Fruit fly (Drosophila melanogaster) whole organism, embryonic: ENCODE measurements around the gene CG5665.
A peak's percentile ranks its signal among the peaks of the same experiment; 100 is the strongest.

Experiments used
- Abd-B ChIP-seq: fragments of 200-800 bp; sonication (Bioruptor generic); optimal IDR thresholded peaks from 2 replicates; lab custom pipeline; 2018; ENCODE audit warnings: missing biosample characterization, mild to moderate bottlenecking, missing genetic modification characterization, moderate library complexity
- CG10462 ChIP-seq: fragments of 200-800 bp; sonication (Bioruptor generic); optimal IDR thresholded peaks from 2 replicates; lab custom pipeline; 2016; ENCODE audit warnings: missing biosample characterization, missing genetic modification characterization
- CG11695 ChIP-seq: fragments of 200-800 bp; sonication (Bioruptor generic); IDR thresholded peaks from 3 replicates; pipeline ENCODE4 v1.3.6; 2022; ENCODE audit warnings: missing biosample characterization, missing genetic modification characterization
- CG13894 ChIP-seq: fragments of 200-800 bp; sonication (Bioruptor generic); optimal IDR thresholded peaks from 3 replicates; lab custom pipeline; 2018; ENCODE audit warnings: missing biosample characterization, mild to moderate bottlenecking, missing genetic modification characterization, moderate library complexity
- CG15073 ChIP-seq: fragments of 200-800 bp; sonication (Bioruptor generic); optimal IDR thresholded peaks from 2 replicates; lab custom pipeline; 2016; ENCODE audit warnings: missing biosample characterization, missing genetic modification characterization
- CG16779 ChIP-seq: fragments of 200-800 bp; sonication (Bioruptor generic); IDR thresholded peaks from 2 replicates; pipeline ENCODE4 v1.3.6; 2022; ENCODE audit warnings: missing biosample characterization, missing genetic modification characterization
- CG17829 ChIP-seq: fragments of 200-800 bp; optimal IDR thresholded peaks from 2 replicates; lab custom pipeline; 2019; ENCODE audit warnings: missing biosample characterization, mild to moderate bottlenecking, missing genetic modification characterization, moderate library complexity
- CG1832 ChIP-seq: fragments of 200-800 bp; sonication (Bioruptor generic); optimal IDR thresholded peaks from 2 replicates; lab custom pipeline; 2017; ENCODE audit warnings: missing biosample characterization, mild to moderate bottlenecking, missing genetic modification characterization, inconsistent platforms
- CG2129 ChIP-seq: fragments of 200-800 bp; sonication (Bioruptor generic); IDR thresholded peaks from 2 replicates; pipeline ENCODE4 v1.3.6; 2022; ENCODE audit warnings: missing biosample characterization, missing genetic modification characterization; ENCODE audit not compliant: partially characterized antibody
- CG31441 ChIP-seq: fragments of 200-800 bp; sonication (Bioruptor generic); IDR thresholded peaks from 2 replicates; pipeline ENCODE4 v1.3.6; 2022; ENCODE audit warnings: missing biosample characterization, missing genetic modification characterization
- CG32772 ChIP-seq: fragments of 200-800 bp; sonication (Bioruptor generic); IDR thresholded peaks from 2 replicates; pipeline ENCODE4 v1.3.6; 2022; ENCODE audit warnings: missing biosample characterization, missing genetic modification characterization
- CG3407 ChIP-seq: fragments of 200-800 bp; sonication (Bioruptor generic); optimal IDR thresholded peaks from 2 replicates; lab custom pipeline; 2018; ENCODE audit warnings: missing biosample characterization, mild to moderate bottlenecking, missing genetic modification characterization
- CG3995 ChIP-seq: fragments of 200-800 bp; sonication (Bioruptor generic); optimal IDR thresholded peaks from 3 replicates; lab custom pipeline; 2016; ENCODE audit warnings: missing biosample characterization, missing genetic modification characterization
- CG6175 ChIP-seq: fragments of 200-800 bp; sonication (Bioruptor generic); IDR thresholded peaks from 3 replicates; pipeline ENCODE4 v1.3.6; 2022; ENCODE audit warnings: missing biosample characterization, missing genetic modification characterization
- CG7786 ChIP-seq: fragments of 200-800 bp; sonication (Bioruptor generic); optimal IDR thresholded peaks from 2 replicates; lab custom pipeline; 2016; ENCODE audit warnings: missing biosample characterization, missing genetic modification characterization
- CG8478 ChIP-seq: fragments of >200 bp; optimal IDR thresholded peaks from 2 replicates; lab custom pipeline; 2018
- CG9727 ChIP-seq: fragments of 200-800 bp; sonication (Bioruptor generic); optimal IDR thresholded peaks from 3 replicates; lab custom pipeline; 2017; ENCODE audit warnings: missing biosample characterization, mild to moderate bottlenecking, missing genetic modification characterization
- CoRest ChIP-seq: fragments of 200-800 bp; sonication (Bioruptor generic); optimal IDR thresholded peaks from 3 replicates; lab custom pipeline; 2018; ENCODE audit warnings: missing biosample characterization, mild to moderate bottlenecking, missing genetic modification characterization, moderate library complexity
- Dad ChIP-seq: fragments of 200-800 bp; sonication (Bioruptor generic); optimal IDR thresholded peaks from 3 replicates; lab custom pipeline; 2016; ENCODE audit warnings: missing biosample characterization, missing genetic modification characterization
- Ets65A ChIP-seq: fragments of 200-800 bp; sonication (Bioruptor generic); peaks from one replicate; lab custom pipeline; 2016; ENCODE audit warnings: missing biosample characterization, missing genetic modification characterization
- H2.0 ChIP-seq: fragments of 200-800 bp; sonication (Bioruptor generic); IDR thresholded peaks from 2 replicates; pipeline ENCODE4 v1.3.6; 2022; ENCODE audit warnings: missing biosample characterization, missing genetic modification characterization
- HLH3B ChIP-seq: fragments of 200-800 bp; sonication (Bioruptor generic); IDR thresholded peaks from 2 replicates; pipeline ENCODE4 v1.3.6; 2022; ENCODE audit warnings: missing biosample characterization, missing genetic modification characterization
- HmgD ChIP-seq: fragments of 200-800 bp; sonication (Bioruptor generic); optimal IDR thresholded peaks from 3 replicates; lab custom pipeline; 2016; ENCODE audit warnings: missing biosample characterization, missing genetic modification characterization
- Hr3 ChIP-seq: fragments of 200-800 bp; sonication (Bioruptor generic); optimal IDR thresholded peaks from 3 replicates; lab custom pipeline; 2016; ENCODE audit warnings: missing biosample characterization, missing genetic modification characterization
- MESR4 ChIP-seq: fragments of 200-800 bp; sonication (Bioruptor generic); optimal IDR thresholded peaks from 2 replicates; lab custom pipeline; 2018; ENCODE audit warnings: missing biosample characterization, mild to moderate bottlenecking, missing genetic modification characterization, moderate library complexity
- Mrtf ChIP-seq: fragments of 200-800 bp; sonication (Bioruptor generic); IDR thresholded peaks from 3 replicates; pipeline ENCODE4 v1.3.6; 2022; ENCODE audit warnings: missing biosample characterization, missing genetic modification characterization
- Neu2 ChIP-seq: fragments of 200-800 bp; sonication (Bioruptor generic); optimal IDR thresholded peaks from 3 replicates; lab custom pipeline; 2016; ENCODE audit warnings: missing biosample characterization, missing genetic modification characterization, borderline replicate concordance
- Nf-YB ChIP-seq: fragments of 200-800 bp; sonication (Bioruptor generic); optimal IDR thresholded peaks from 3 replicates; lab custom pipeline; 2019; ENCODE audit warnings: missing biosample characterization, mild to moderate bottlenecking, missing genetic modification characterization, moderate library complexity
- Sox100B ChIP-seq: fragments of 200-800 bp; sonication (Bioruptor generic); optimal IDR thresholded peaks from 3 replicates; lab custom pipeline; 2018; ENCODE audit warnings: missing biosample characterization, mild to moderate bottlenecking, missing genetic modification characterization
- Ssrp ChIP-seq: fragments of 200-800 bp; sonication (Bioruptor generic); optimal IDR thresholded peaks from 2 replicates; lab custom pipeline; 2018; ENCODE audit warnings: missing biosample characterization, mild to moderate bottlenecking, missing genetic modification characterization, moderate library complexity
- Tbp ChIP-seq: fragments of >200 bp; optimal IDR thresholded peaks from 2 replicates; lab custom pipeline; 2018; ENCODE audit warnings: missing biosample characterization, missing genetic modification characterization
- aop ChIP-seq: fragments of 200-800 bp; sonication (Bioruptor generic); IDR thresholded peaks from 2 replicates; pipeline ENCODE4 v1.3.6; 2022; ENCODE audit warnings: missing biosample characterization, missing genetic modification characterization
- az2 ChIP-seq: fragments of 200-800 bp; sonication (Bioruptor generic); optimal IDR thresholded peaks from 3 replicates; lab custom pipeline; 2016; ENCODE audit warnings: missing biosample characterization, missing genetic modification characterization
- bowl ChIP-seq: fragments of 200-800 bp; sonication (Bioruptor generic); IDR thresholded peaks from 2 replicates; pipeline ENCODE4 v1.3.6; 2022; ENCODE audit warnings: missing biosample characterization, missing genetic modification characterization
- cad ChIP-seq: fragments of >200 bp; optimal IDR thresholded peaks from 2 replicates; lab custom pipeline; 2017; ENCODE audit warnings: missing biosample characterization, missing genetic modification characterization
- cwo ChIP-seq: fragments of 200-800 bp; sonication (Bioruptor generic); optimal IDR thresholded peaks from 3 replicates; lab custom pipeline; 2017; ENCODE audit warnings: missing biosample characterization, missing genetic modification characterization, mild to moderate bottlenecking, moderate library complexity, missing genetic modification reagents
- dm ChIP-seq: fragments of 200-800 bp; sonication (Bioruptor generic); optimal IDR thresholded peaks from 3 replicates; lab custom pipeline; 2016; ENCODE audit warnings: missing biosample characterization, missing genetic modification characterization
- fd64A ChIP-seq: fragments of 200-800 bp; sonication (Bioruptor generic); optimal IDR thresholded peaks from 3 replicates; lab custom pipeline; 2018; ENCODE audit warnings: missing biosample characterization, mild to moderate bottlenecking, missing genetic modification characterization
- gsb ChIP-seq: fragments of 200-800 bp; sonication (Bioruptor generic); IDR thresholded peaks from 2 replicates; pipeline ENCODE4 v1.3.6; 2022; ENCODE audit warnings: missing biosample characterization, missing genetic modification characterization
- inv ChIP-seq: fragments of 200-800 bp; sonication (Bioruptor generic); IDR thresholded peaks from 2 replicates; pipeline ENCODE4 v1.3.6; 2022; ENCODE audit warnings: missing biosample characterization, missing genetic modification characterization; ENCODE audit not compliant: partially characterized antibody
- jigr1 ChIP-seq: fragments of 200-800 bp; sonication (Bioruptor generic); IDR thresholded peaks from 3 replicates; pipeline ENCODE4 v1.3.6; 2022; ENCODE audit warnings: missing biosample characterization, missing genetic modification characterization
- lola ChIP-seq, 3 experiments: fragments of >200 bp in 2 of 3; fragments of 200-800 bp in 1 of 3; sonication (Bioruptor generic) in 1 of 3; optimal IDR thresholded peaks; 2 replicates each; lab custom pipeline; 2017 to 2019; ENCODE audit warnings: missing biosample characterization in 3 of 3, missing genetic modification characterization in 3 of 3, mild to moderate bottlenecking in 1 of 3, moderate library complexity in 1 of 3
- mirr ChIP-seq: fragments of 200-800 bp; sonication (Bioruptor generic); optimal IDR thresholded peaks from 3 replicates; lab custom pipeline; 2018; ENCODE audit warnings: missing biosample characterization, mild to moderate bottlenecking, missing genetic modification characterization
- nom ChIP-seq: fragments of 200-800 bp; sonication (Bioruptor generic); optimal IDR thresholded peaks from 2 replicates; lab custom pipeline; 2017; ENCODE audit warnings: missing biosample characterization, missing genetic modification characterization, mild to moderate bottlenecking, moderate library complexity, missing genetic modification reagents
- pum ChIP-seq: fragments of 200-800 bp; sonication (Bioruptor generic); optimal IDR thresholded peaks from 2 replicates; lab custom pipeline; 2016; ENCODE audit warnings: missing biosample characterization, missing genetic modification characterization
- row ChIP-seq: fragments of 200-800 bp; sonication (Bioruptor generic); IDR thresholded peaks from 3 replicates; pipeline ENCODE4 v1.3.6; 2022; ENCODE audit warnings: missing biosample characterization, missing genetic modification characterization
- sc ChIP-seq, 3 experiments: fragments of >200 bp in 2 of 3; fragments of 200-800 bp in 1 of 3; sonication (Bioruptor generic) in 1 of 3; optimal IDR thresholded peaks; 2 replicates in 2 of 3; 3 replicates in 1 of 3; lab custom pipeline; 2017; ENCODE audit warnings: mild to moderate bottlenecking in 1 of 3, missing biosample characterization in 1 of 3, missing genetic modification characterization in 1 of 3, missing genetic modification reagents in 1 of 3
- sob ChIP-seq: fragments of 200-800 bp; sonication (Bioruptor generic); IDR thresholded peaks from 2 replicates; pipeline ENCODE4 v1.3.6; 2022; ENCODE audit warnings: missing biosample characterization, missing genetic modification characterization
- tin ChIP-seq: fragments of 200-800 bp; sonication (Bioruptor generic); optimal IDR thresholded peaks from 3 replicates; lab custom pipeline; 2016; ENCODE audit warnings: missing biosample characterization, missing genetic modification characterization
- twi ChIP-seq: fragments of 200-800 bp; optimal IDR thresholded peaks from 2 replicates; lab custom pipeline; 2019; ENCODE audit warnings: missing biosample characterization, mild to moderate bottlenecking, missing genetic modification characterization, moderate library complexity
- yki ChIP-seq: fragments of >200 bp; optimal IDR thresholded peaks from 3 replicates; lab custom pipeline; 2018
- zfh2 ChIP-seq: fragments of 200-800 bp; sonication (Bioruptor generic); optimal IDR thresholded peaks from 2 replicates; lab custom pipeline; 2016; ENCODE audit warnings: missing biosample characterization, missing genetic modification characterization

Gene CG5665

dm6 chr3L:20388983-20389382 is 30.7 kb downstream of the CG5665 start (continued):
- no peak for TF ChIP-seq aop (GFP tag; lab: Robert Waterston, UW)
- no peak for TF ChIP-seq Tbp
- TF ChIP-seq twi (tag; lab: Kevin White, UChicago), result no peak
- no peak for TF ChIP-seq CG8478 (lab: Kevin White, UChicago)
- peak; percentile 21 for TF ChIP-seq CoRest
- no peak for TF ChIP-seq CG3995 (GFP tag; lab: Kevin White, UChicago)
- no peak for TF ChIP-seq Abd-B (GFP tag; lab: Kevin White, UChicago)
- TF ChIP-seq cad (GFP tag; lab: Kevin White, UChicago), result no peak
- TF ChIP-seq yki (lab: Kevin White, UChicago), result no peak
- no peak for TF ChIP-seq nom (GFP tag; lab: Kevin White, UChicago)
- no peak for TF ChIP-seq CG10462
- TF ChIP-seq az2, result peak; percentile 24
- TF ChIP-seq Nf-YB (GFP tag; lab: Kevin White, UChicago), result no peak
- TF ChIP-seq CG15073 (GFP tag; lab: Kevin White, UChicago), result no peak
- no peak for TF ChIP-seq Hr3
- TF ChIP-seq HLH3B (GFP tag; lab: Robert Waterston, UW), result peak; percentile 31; the same call in 1 of the 2 replicates
- TF ChIP-seq CG17829 (tag; lab: Kevin White, UChicago), result no peak
- no peak for TF ChIP-seq tin (GFP tag; lab: Kevin White, UChicago)
- peak; percentile 63 for TF ChIP-seq row
- TF ChIP-seq MESR4 (GFP tag; lab: Kevin White, UChicago), result no peak
- TF ChIP-seq lola (GFP tag; optimal IDR thresholded peaks at IDR 0.05; lab: Kevin White, UChicago), result no peak
- TF ChIP-seq fd64A, result no peak
- TF ChIP-seq jigr1 (GFP tag; lab: Robert Waterston, UW), result no peak
- 0 out of 3 replicates have a peak, but pooled peaks have one; percentile 36 for TF ChIP-seq Mrtf (GFP tag; lab: Robert Waterston, UW)
- peak; percentile 50 for TF ChIP-seq H2.0 (GFP tag; lab: Robert Waterston, UW)
- no peak for TF ChIP-seq HmgD
- TF ChIP-seq CG1832, result no peak
- TF ChIP-seq sc (optimal IDR thresholded peaks at IDR 0.05; lab: Kevin White, UChicago), result no peak
- TF ChIP-seq sc (GFP tag; optimal IDR thresholded peaks at IDR 0.05; lab: Kevin White, UChicago), result no peak
- TF ChIP-seq Ssrp, result no peak
- no peak for TF ChIP-seq Dad (GFP tag; lab: Kevin White, UChicago)
- peak; percentile 24 for TF ChIP-seq CG13894 (tag; lab: Kevin White, UChicago)
- peak; percentile 7 for TF ChIP-seq zfh2 (GFP tag; lab: Kevin White, UChicago)
- no peak for TF ChIP-seq CG16779 (GFP tag; lab: Robert Waterston, UW)
- TF ChIP-seq CG11695 (GFP tag; lab: Robert Waterston, UW), result peak; percentile 66
- TF ChIP-seq dm (GFP tag; lab: Kevin White, UChicago), result no peak
- TF ChIP-seq cwo (GFP tag; lab: Kevin White, UChicago), result peak; percentile 89
- TF ChIP-seq Ets65A (GFP tag; lab: Kevin White, UChicago), result peak; percentile 85
- TF ChIP-seq sob, result peak; percentile 35; the same call in 1 of the 2 replicates
- TF ChIP-seq Sox100B, result no peak
- TF ChIP-seq CG6175 (GFP tag; lab: Robert Waterston, UW), result no peak
- peak; percentile 27; the same call in 1 of the 2 replicates for TF ChIP-seq CG31441 (GFP tag; lab: Robert Waterston, UW)
- TF ChIP-seq bowl, result no peak
- no peak for TF ChIP-seq CG2129 (GFP tag; lab: Robert Waterston, UW)
- no peak for TF ChIP-seq mirr (GFP tag; lab: Kevin White, UChicago)
- TF ChIP-seq CG3407 (GFP tag; lab: Kevin White, UChicago), result no peak
- no peak for TF ChIP-seq CG32772
- TF ChIP-seq gsb (GFP tag; lab: Robert Waterston, UW), result no peak
- peak; percentile 16 for TF ChIP-seq pum (GFP tag; lab: Kevin White, UChicago)
- no peak for TF ChIP-seq inv (GFP tag; lab: Robert Waterston, UW)
- peak; percentile 31 for TF ChIP-seq CG7786
- TF ChIP-seq CG9727, result no peak
- no peak for TF ChIP-seq Neu2
